Worm (Caenorhabditis elegans) whole organism, L4 larva: ENCODE measurements around the gene F14F7.5.

Experiments
- R02D3.7 ChIP-seq: fragments of 150-350 bp; sonication (generic microtip); optimal IDR thresholded peaks from 3 replicates; lab custom pipeline; 2014; ENCODE audit warnings: missing biosample characterization, missing genetic modification characterization
- ama-1 ChIP-seq: fragments of 150-350 bp; optimal IDR thresholded peaks from 2 replicates; lab custom pipeline; 2014; ENCODE audit warnings: inconsistent platforms, mixed read lengths
- ceh-82 ChIP-seq: sonication (generic microtip); optimal IDR thresholded peaks from 2 replicates; lab custom pipeline; 2017; ENCODE audit warnings: missing biosample characterization, missing genetic modification characterization
- fos-1 ChIP-seq: fragments of 150-350 bp; optimal IDR thresholded peaks from 2 replicates; lab custom pipeline; 2014; ENCODE audit warnings: missing biosample characterization, missing genetic modification characterization
- gei-8 ChIP-seq: fragments of 200-800 bp; sonication (Bioruptor generic); optimal IDR thresholded peaks from 2 replicates; lab custom pipeline; 2018; ENCODE audit warnings: mild to moderate bottlenecking, missing genetic modification characterization, missing compliant biosample characterization
- lin-15B ChIP-seq: fragments of 150-350 bp; sonication (generic microtip); optimal IDR thresholded peaks from 3 replicates; lab custom pipeline; 2014; ENCODE audit warnings: missing biosample characterization, missing genetic modification characterization
- lir-3 ChIP-seq: sonication (generic microtip); optimal IDR thresholded peaks from 2 replicates; lab custom pipeline; 2016; ENCODE audit warnings: mild to moderate bottlenecking, missing genetic modification characterization, missing compliant biosample characterization
- mxl-3 ChIP-seq: fragments of 200-800 bp; sonication (Bioruptor generic); optimal IDR thresholded peaks from 2 replicates; lab custom pipeline; 2018; ENCODE audit warnings: mild to moderate bottlenecking, missing genetic modification characterization, missing compliant biosample characterization
- pha-4 ChIP-seq, 2 experiments: fragments of 150-350 bp in 1 of 2; fragments of 200-800 bp in 1 of 2; sonication (Bioruptor generic) in 1 of 2; IDR thresholded peaks in 1 of 2; optimal IDR thresholded peaks in 1 of 2; 2 replicates each; pipeline versions ENCODE4 v1.3.6 to Lab custom; 2014 to 2022; ENCODE audit warnings: missing genetic modification characterization in 2 of 2, missing genetic modification reagents in 2 of 2, missing biosample characterization in 1 of 2, missing compliant biosample characterization in 1 of 2
- zfp-3 ChIP-seq: fragments of 200-800 bp; sonication (Bioruptor generic); conservative IDR thresholded peaks from 2 replicates; pipeline ENCODE4 v1.3.6; 2022; ENCODE audit warnings: missing genetic modification reagents, missing genetic modification characterization, missing compliant biosample characterization

DNA sequence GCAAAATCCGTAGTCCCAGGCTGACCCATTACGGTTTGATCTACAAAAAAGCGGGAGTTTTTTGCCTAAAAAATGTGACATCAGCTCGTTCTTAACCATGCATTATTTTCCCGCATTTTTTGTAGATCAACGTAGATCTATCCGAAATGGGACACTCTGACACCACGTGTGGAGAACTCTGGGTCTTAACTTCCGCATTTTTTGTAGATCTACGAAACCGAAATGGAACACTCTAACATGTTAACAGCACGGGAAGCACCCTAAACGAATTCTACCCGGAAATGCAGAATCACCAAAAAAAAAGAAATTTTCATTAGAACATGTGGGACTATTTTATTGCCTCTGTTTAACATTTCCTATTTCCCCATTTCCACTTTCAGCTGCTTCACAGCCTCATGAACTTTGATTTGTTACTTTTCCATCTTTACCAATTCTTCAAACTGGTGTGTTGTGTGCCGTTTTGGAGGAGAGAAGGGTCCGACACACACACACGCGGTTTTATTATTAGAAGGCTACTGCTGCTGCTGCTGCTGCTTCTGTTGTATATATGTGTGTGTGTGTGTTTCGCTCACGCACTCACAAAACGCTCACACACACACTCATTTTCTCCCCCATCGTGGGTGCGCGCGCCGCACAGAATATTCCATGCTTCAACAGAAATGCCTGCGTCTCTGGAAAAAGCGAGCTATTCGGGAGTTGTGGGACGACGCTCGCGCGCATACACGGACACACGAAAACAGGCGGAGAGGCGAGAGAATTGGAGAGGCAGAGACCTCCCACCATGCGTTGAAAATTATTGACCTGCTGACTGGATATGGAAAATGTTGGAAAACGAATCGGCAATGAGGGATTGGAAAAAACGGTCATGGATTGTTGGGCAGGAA lies 36.3 kb downstream of the F14F7.5 start:
- TF ChIP-seq fos-1 (tag; lab: Kevin White, UChicago) (no peak), pha-4 (GFP tag; IDR thresholded peaks at IDR 0.05; lab: Robert Waterston, UW) (peak; percentile 81), pha-4 (tag; optimal IDR thresholded peaks at IDR 0.05; lab: Kevin White, UChicago) (peak; percentile 45), ama-1 (peak; percentile 72), mxl-3 (GFP tag; lab: Kevin White, UChicago) (peak; percentile 97), gei-8 (GFP tag; lab: Kevin White, UChicago) (peak; percentile 64), ceh-82 (no peak), lin-15B (no peak), R02D3.7 (tag; lab: Kevin White, UChicago) (no peak), lir-3 (tag; lab: Kevin White, UChicago) (no peak), zfp-3 (GFP tag; lab: Robert Waterston, UW) (no peak)
